Fruit fly (Drosophila melanogaster) whole organism, embryonic: ENCODE measurements around the gene GlyRS.
A peak's percentile ranks its signal among the peaks of the same experiment; 100 is the strongest.

Experiments
- ATbp ChIP-seq: fragments of 200-800 bp; sonication (Bioruptor generic); optimal IDR thresholded peaks from 2 replicates; lab custom pipeline; 2017; ENCODE audit warnings: missing biosample characterization, mild to moderate bottlenecking, missing genetic modification characterization, missing genetic modification reagents
- Abd-B ChIP-seq: fragments of 200-800 bp; sonication (Bioruptor generic); optimal IDR thresholded peaks from 2 replicates; lab custom pipeline; 2018; ENCODE audit warnings: missing biosample characterization, mild to moderate bottlenecking, missing genetic modification characterization, moderate library complexity
- Antp ChIP-seq: fragments of 200-800 bp; sonication (Bioruptor generic); optimal IDR thresholded peaks from 3 replicates; lab custom pipeline; 2016; ENCODE audit warnings: missing biosample characterization, missing genetic modification characterization
- Asciz ChIP-seq: fragments of 200-800 bp; sonication (Bioruptor generic); optimal IDR thresholded peaks from 2 replicates; lab custom pipeline; 2017; ENCODE audit warnings: missing biosample characterization, mild to moderate bottlenecking, missing genetic modification characterization, missing genetic modification reagents
- Atf-2 ChIP-seq: fragments of 200-800 bp; sonication (Bioruptor generic); optimal IDR thresholded peaks from 2 replicates; lab custom pipeline; 2016; ENCODE audit warnings: missing biosample characterization, missing genetic modification characterization
- CG13287 ChIP-seq: fragments of 200-800 bp; sonication (Bioruptor generic); IDR thresholded peaks from 2 replicates; pipeline ENCODE4 v1.3.6; 2022; ENCODE audit warnings: missing biosample characterization, missing genetic modification characterization; ENCODE audit not compliant: partially characterized antibody
- CG1602 ChIP-seq: fragments of 200-800 bp; sonication (Bioruptor generic); optimal IDR thresholded peaks from 3 replicates; lab custom pipeline; 2016; ENCODE audit warnings: missing biosample characterization, missing genetic modification characterization
- CG16815 ChIP-seq: fragments of 200-800 bp; sonication (Bioruptor generic); optimal IDR thresholded peaks from 3 replicates; lab custom pipeline; 2017; ENCODE audit warnings: missing biosample characterization, mild to moderate bottlenecking, missing genetic modification characterization
- CG18764 ChIP-seq: fragments of 200-800 bp; sonication (Bioruptor generic); optimal IDR thresholded peaks from 3 replicates; lab custom pipeline; 2016; ENCODE audit warnings: missing biosample characterization, missing genetic modification characterization
- CG31224 ChIP-seq: fragments of 200-800 bp; sonication (Bioruptor generic); IDR thresholded peaks from 2 replicates; pipeline ENCODE4 v1.3.6; 2022; ENCODE audit warnings: missing biosample characterization, missing genetic modification characterization
- CG31388 ChIP-seq: fragments of 200-800 bp; sonication (Bioruptor generic); optimal IDR thresholded peaks from 2 replicates; lab custom pipeline; 2016; ENCODE audit warnings: missing biosample characterization, missing genetic modification characterization
- CG34376 ChIP-seq: fragments of 200-800 bp; sonication (Bioruptor generic); optimal IDR thresholded peaks from 2 replicates; lab custom pipeline; 2018; ENCODE audit warnings: missing biosample characterization, mild to moderate bottlenecking, missing genetic modification characterization
- CG6254 ChIP-seq: fragments of 200-800 bp; sonication (Bioruptor generic); optimal IDR thresholded peaks from 3 replicates; lab custom pipeline; 2017; ENCODE audit warnings: mild to moderate bottlenecking, missing biosample characterization, missing genetic modification reagents, missing genetic modification characterization
- CG7372 ChIP-seq: fragments of 200-800 bp; sonication (Bioruptor generic); IDR thresholded peaks from 2 replicates; pipeline ENCODE4 v1.3.6; 2022; ENCODE audit warnings: missing biosample characterization, missing genetic modification characterization
- CG8388 ChIP-seq: fragments of 200-800 bp; sonication (Bioruptor generic); optimal IDR thresholded peaks from 2 replicates; lab custom pipeline; 2019; ENCODE audit warnings: missing biosample characterization, mild to moderate bottlenecking, missing genetic modification characterization, moderate library complexity
- CrebB ChIP-seq: fragments of 200-800 bp; sonication (Bioruptor generic); optimal IDR thresholded peaks from 3 replicates; lab custom pipeline; 2018; ENCODE audit warnings: missing biosample characterization, mild to moderate bottlenecking, missing genetic modification characterization
- Doc2 ChIP-seq: fragments of 200-800 bp; sonication (Bioruptor generic); IDR thresholded peaks from 2 replicates; pipeline ENCODE4 v1.3.6; 2022; ENCODE audit warnings: missing biosample characterization, missing genetic modification characterization
- Doc3 ChIP-seq: fragments of 200-800 bp; sonication (Bioruptor generic); IDR thresholded peaks from 3 replicates; pipeline ENCODE4 v1.3.6; 2022; ENCODE audit warnings: missing biosample characterization, missing genetic modification characterization; ENCODE audit not compliant: partially characterized antibody
- E2f2 ChIP-seq: fragments of 200-800 bp; sonication (Bioruptor generic); IDR thresholded peaks from 2 replicates; pipeline ENCODE4 v1.3.6; 2022; ENCODE audit warnings: missing biosample characterization, missing genetic modification characterization
- HLH4C ChIP-seq: fragments of 200-800 bp; sonication (Bioruptor generic); IDR thresholded peaks from 3 replicates; pipeline ENCODE4 v1.3.6; 2022; ENCODE audit warnings: missing biosample characterization, missing genetic modification characterization; ENCODE audit not compliant: partially characterized antibody
- HLHmδ ChIP-seq: fragments of 200-800 bp; sonication (Bioruptor generic); optimal IDR thresholded peaks from 2 replicates; lab custom pipeline; 2018; ENCODE audit warnings: missing biosample characterization, mild to moderate bottlenecking, missing genetic modification characterization, moderate library complexity
- NC2β ChIP-seq: fragments of 200-800 bp; sonication (Bioruptor generic); optimal IDR thresholded peaks from 2 replicates; lab custom pipeline; 2016; ENCODE audit warnings: missing biosample characterization, missing genetic modification characterization
- NFAT ChIP-seq: fragments of 200-800 bp; sonication (Bioruptor generic); IDR thresholded peaks from 2 replicates; pipeline ENCODE4 v1.3.6; 2022; ENCODE audit warnings: missing biosample characterization, missing genetic modification characterization
- Ssrp ChIP-seq: fragments of 200-800 bp; sonication (Bioruptor generic); optimal IDR thresholded peaks from 2 replicates; lab custom pipeline; 2018; ENCODE audit warnings: missing biosample characterization, mild to moderate bottlenecking, missing genetic modification characterization, moderate library complexity
- Vsx1 ChIP-seq: fragments of 200-800 bp; sonication (Bioruptor generic); optimal IDR thresholded peaks from 2 replicates; lab custom pipeline; 2017; ENCODE audit warnings: missing biosample characterization, mild to moderate bottlenecking, missing genetic modification characterization, missing genetic modification reagents
- ab ChIP-seq: fragments of 200-800 bp; sonication (Bioruptor generic); optimal IDR thresholded peaks from 2 replicates; lab custom pipeline; 2016; ENCODE audit warnings: missing biosample characterization, missing genetic modification characterization
- ac ChIP-seq: fragments of 200-800 bp; sonication (Bioruptor generic); optimal IDR thresholded peaks from 3 replicates; lab custom pipeline; 2017; ENCODE audit warnings: missing biosample characterization, mild to moderate bottlenecking, missing genetic modification characterization
- btn ChIP-seq: fragments of 200-800 bp; sonication (Bioruptor generic); optimal IDR thresholded peaks from 2 replicates; lab custom pipeline; 2016; ENCODE audit warnings: missing biosample characterization, missing genetic modification characterization
- corto ChIP-seq: fragments of 200-800 bp; sonication (Bioruptor generic); optimal IDR thresholded peaks from 2 replicates; lab custom pipeline; 2016; ENCODE audit warnings: missing biosample characterization, mild to moderate bottlenecking, missing genetic modification characterization, moderate library complexity
- cwo ChIP-seq: fragments of 200-800 bp; sonication (Bioruptor generic); optimal IDR thresholded peaks from 3 replicates; lab custom pipeline; 2017; ENCODE audit warnings: missing biosample characterization, missing genetic modification characterization, mild to moderate bottlenecking, moderate library complexity, missing genetic modification reagents
- dan ChIP-seq: fragments of 200-800 bp; sonication (Bioruptor generic); IDR thresholded peaks from 2 replicates; pipeline ENCODE4 v1.3.6; 2022; ENCODE audit warnings: missing biosample characterization, missing genetic modification characterization
- dysf ChIP-seq: fragments of 200-800 bp; sonication (Bioruptor generic); IDR thresholded peaks from 3 replicates; pipeline ENCODE4 v1.3.6; 2022; ENCODE audit warnings: missing biosample characterization, missing genetic modification characterization
- en ChIP-seq: fragments of 200-800 bp; sonication (Bioruptor generic); optimal IDR thresholded peaks from 2 replicates; lab custom pipeline; 2016; ENCODE audit warnings: missing biosample characterization, missing genetic modification characterization
- eve ChIP-seq, 2 experiments: fragments of >200 bp; optimal IDR thresholded peaks; 2 replicates each; lab custom pipeline; 2017; ENCODE audit warnings: missing biosample characterization in 2 of 2, missing genetic modification characterization in 2 of 2
- grn ChIP-seq: fragments of 200-800 bp; sonication (Bioruptor generic); optimal IDR thresholded peaks from 3 replicates; lab custom pipeline; 2017; ENCODE audit warnings: missing biosample characterization, missing genetic modification characterization
- her ChIP-seq: fragments of 200-800 bp; sonication (Bioruptor generic); optimal IDR thresholded peaks from 2 replicates; lab custom pipeline; 2016; ENCODE audit warnings: missing biosample characterization, missing genetic modification characterization
- insv ChIP-seq, 2 experiments: fragments of 200-800 bp; sonication (Bioruptor generic); optimal IDR thresholded peaks; 3 replicates each; lab custom pipeline; 2016 to 2018; ENCODE audit warnings: missing biosample characterization in 2 of 2, missing genetic modification characterization in 2 of 2
- jing ChIP-seq: fragments of 200-800 bp; sonication (Bioruptor generic); optimal IDR thresholded peaks from 2 replicates; lab custom pipeline; 2018; ENCODE audit warnings: missing biosample characterization, mild to moderate bottlenecking, missing genetic modification characterization
- mld ChIP-seq: fragments of 200-800 bp; sonication (Bioruptor generic); IDR thresholded peaks from 3 replicates; pipeline ENCODE4 v1.3.6; 2022; ENCODE audit warnings: missing biosample characterization, missing genetic modification characterization; ENCODE audit not compliant: partially characterized antibody
- pan ChIP-seq, 4 experiments: fragments of >200 bp in 3 of 4; fragments of 200-800 bp in 1 of 4; sonication (Bioruptor generic) in 1 of 4; optimal IDR thresholded peaks in 3 of 4; IDR thresholded peaks in 1 of 4; 2 replicates each; pipeline versions ENCODE4 v1.3.6 to Lab custom; 2017 to 2022; ENCODE audit warnings: missing biosample characterization in 2 of 4, missing genetic modification characterization in 2 of 4, mixed read lengths in 1 of 4
- pb ChIP-seq: fragments of 200-800 bp; sonication (Bioruptor generic); optimal IDR thresholded peaks from 3 replicates; lab custom pipeline; 2016; ENCODE audit warnings: missing biosample characterization, missing genetic modification characterization
- peb ChIP-seq: fragments of 200-800 bp; sonication (Bioruptor generic); IDR thresholded peaks from 2 replicates; pipeline ENCODE4 v1.3.6; 2022; ENCODE audit warnings: missing biosample characterization, missing genetic modification characterization
- pfk ChIP-seq: fragments of 200-800 bp; sonication (Bioruptor generic); optimal IDR thresholded peaks from 2 replicates; lab custom pipeline; 2018; ENCODE audit warnings: missing biosample characterization, mild to moderate bottlenecking, missing genetic modification characterization, moderate library complexity
- salm ChIP-seq: fragments of 200-800 bp; sonication (Bioruptor generic); optimal IDR thresholded peaks from 2 replicates; lab custom pipeline; 2018; ENCODE audit warnings: missing biosample characterization, mild to moderate bottlenecking, missing genetic modification characterization
- slp2 ChIP-seq: fragments of 200-800 bp; sonication (Bioruptor generic); optimal IDR thresholded peaks from 2 replicates; lab custom pipeline; 2016; ENCODE audit warnings: missing biosample characterization, missing genetic modification characterization
- sob ChIP-seq: fragments of 200-800 bp; sonication (Bioruptor generic); IDR thresholded peaks from 2 replicates; pipeline ENCODE4 v1.3.6; 2022; ENCODE audit warnings: missing biosample characterization, missing genetic modification characterization
- sqz ChIP-seq: fragments of 200-800 bp; sonication (Bioruptor generic); optimal IDR thresholded peaks from 3 replicates; lab custom pipeline; 2018; ENCODE audit warnings: missing biosample characterization, mild to moderate bottlenecking, missing genetic modification characterization
- tx ChIP-seq: fragments of 200-800 bp; sonication (Bioruptor generic); optimal IDR thresholded peaks from 2 replicates; lab custom pipeline; 2016; ENCODE audit warnings: missing biosample characterization, missing genetic modification characterization
- usp ChIP-seq: fragments of >200 bp; optimal IDR thresholded peaks from 2 replicates; lab custom pipeline; 2017; ENCODE audit warnings: missing biosample characterization, missing genetic modification characterization
- zen ChIP-seq: fragments of 200-800 bp; sonication (Bioruptor generic); optimal IDR thresholded peaks from 3 replicates; lab custom pipeline; 2018; ENCODE audit warnings: missing biosample characterization, mild to moderate bottlenecking, missing genetic modification characterization, moderate library complexity

Gene GlyRS

DNA sequence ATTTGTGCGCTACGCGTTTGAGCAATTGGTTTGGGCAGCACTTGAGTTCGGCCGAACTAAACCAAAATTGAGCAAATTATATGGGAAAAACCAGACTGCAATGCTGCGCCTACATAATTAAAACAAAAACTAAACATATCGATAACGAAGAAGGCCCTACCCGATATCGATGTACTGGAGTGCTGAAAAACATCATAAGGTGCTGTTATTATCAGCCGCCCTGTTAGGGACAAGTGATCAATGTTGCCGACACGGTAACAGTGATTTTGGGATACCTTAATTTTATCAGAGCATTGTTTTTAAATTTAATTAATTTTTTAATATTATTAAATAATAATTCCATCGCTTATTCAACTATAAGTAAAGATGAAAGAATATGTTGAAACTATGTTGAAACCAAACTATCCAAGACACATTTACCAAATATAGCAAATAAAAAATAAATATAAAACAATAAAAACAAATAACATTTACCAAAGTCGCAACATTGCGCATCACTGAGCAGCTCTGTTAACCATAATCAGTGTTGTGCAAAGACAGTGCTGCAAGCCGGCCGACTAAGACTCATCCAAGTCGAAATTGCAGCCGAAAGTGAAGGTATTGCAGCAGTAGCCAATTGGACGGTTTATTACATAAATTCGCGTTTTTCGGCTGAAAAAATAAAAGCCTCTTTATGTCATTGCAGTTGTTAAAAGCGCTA, at the start of gene GlyRS, which contains the start of the genes sstn and Plp (continued):
- no peak for TF ChIP-seq en
- no peak for TF ChIP-seq CG31224 (GFP tag; lab: Robert Waterston, UW)
- no peak for TF ChIP-seq dan
- TF ChIP-seq ac (GFP tag; lab: Kevin White, UChicago), result no peak
- TF ChIP-seq CrebB (tag; lab: Kevin White, UChicago), result no peak
- no peak for TF ChIP-seq ab (GFP tag; lab: Kevin White, UChicago)
- TF ChIP-seq salm (tag; lab: Kevin White, UChicago), result no peak
- no peak for TF ChIP-seq NFAT (GFP tag; lab: Robert Waterston, UW)
- no peak for TF ChIP-seq pb
- no peak for TF ChIP-seq mld (GFP tag; lab: Robert Waterston, UW)
- no peak for TF ChIP-seq Antp (GFP tag; lab: Kevin White, UChicago)
- no peak for TF ChIP-seq E2f2 (GFP tag; lab: Robert Waterston, UW)
- no peak for TF ChIP-seq CG8388 (GFP tag; lab: Kevin White, UChicago)
- no peak for TF ChIP-seq her (GFP tag; lab: Kevin White, UChicago)
- TF ChIP-seq Asciz (GFP tag; lab: Kevin White, UChicago), result peak; percentile 23
- peak; percentile 50 for TF ChIP-seq CG13287 (GFP tag; lab: Robert Waterston, UW)
- no peak for TF ChIP-seq CG16815
- TF ChIP-seq Atf-2 (GFP tag; lab: Kevin White, UChicago), result no peak
- TF ChIP-seq CG1602, result peak; percentile 26
- TF ChIP-seq pan (optimal IDR thresholded peaks at IDR 0.05; lab: Kevin White, UChicago), result no peak
- no peak for TF ChIP-seq pan (GFP tag; optimal IDR thresholded peaks at IDR 0.05 in 1 of 2, IDR thresholded peaks at IDR 0.05 in 1 of 2)
- TF ChIP-seq slp2 (GFP tag; lab: Kevin White, UChicago), result no peak
- TF ChIP-seq usp (GFP tag; lab: Kevin White, UChicago), result no peak
- TF ChIP-seq corto (GFP tag; lab: Kevin White, UChicago), result peak; percentile 18
- TF ChIP-seq dysf, result no peak
- TF ChIP-seq CG34376 (GFP tag; lab: Kevin White, UChicago), result no peak
- peak; percentile 5 for TF ChIP-seq zen
- no peak for TF ChIP-seq btn (GFP tag; lab: Kevin White, UChicago)
- peak; percentile 50; the same call in 2 of the 3 replicates for TF ChIP-seq HLH4C
- no peak for TF ChIP-seq CG6254
- no peak for TF ChIP-seq eve (GFP tag; optimal IDR thresholded peaks at IDR 0.05; lab: Kevin White, UChicago)
- no peak for TF ChIP-seq Doc3 (GFP tag; lab: Robert Waterston, UW)
- no peak for TF ChIP-seq cwo
- no peak for TF ChIP-seq HLHmδ (GFP tag; lab: Kevin White, UChicago)
- no peak for TF ChIP-seq CG7372 (GFP tag; lab: Robert Waterston, UW)
- no peak for TF ChIP-seq grn (GFP tag; lab: Kevin White, UChicago)
- no peak for TF ChIP-seq ATbp (GFP tag; lab: Kevin White, UChicago)
- no peak for TF ChIP-seq Abd-B
- TF ChIP-seq jing (GFP tag; lab: Kevin White, UChicago), result no peak
- no peak for TF ChIP-seq CG31388 (GFP tag; lab: Kevin White, UChicago)
- no peak for TF ChIP-seq NC2β (GFP tag; lab: Kevin White, UChicago)
- peak in 1 of 2 experiments; percentile 8 for TF ChIP-seq insv (GFP tag; optimal IDR thresholded peaks at IDR 0.05; lab: Kevin White, UChicago)
- no peak for TF ChIP-seq peb (GFP tag; lab: Robert Waterston, UW)
- TF ChIP-seq Ssrp (tag; lab: Kevin White, UChicago), result peak; percentile 12
- no peak for TF ChIP-seq tx (GFP tag; lab: Kevin White, UChicago)
- TF ChIP-seq sob, result no peak
- TF ChIP-seq Doc2 (GFP tag; lab: Robert Waterston, UW), result no peak
- TF ChIP-seq sqz (GFP tag; lab: Kevin White, UChicago), result peak; percentile 13
- TF ChIP-seq CG18764 (GFP tag; lab: Kevin White, UChicago), result no peak
- TF ChIP-seq pfk (GFP tag; lab: Kevin White, UChicago), result no peak
- no peak for TF ChIP-seq Vsx1 (GFP tag; lab: Kevin White, UChicago)
